Worm (Caenorhabditis elegans) whole organism, midembryonic: Measurements from ENCODE around the gene sams-4.

Experiments
- T22C8.4 ChIP-seq: fragments of 200-800 bp; sonication (Bioruptor generic); IDR thresholded peaks from 2 replicates; pipeline ENCODE4 v1.3.6; 2022; ENCODE audit warnings: missing genetic modification characterization, missing compliant biosample characterization
- cog-1 ChIP-seq: sonication (generic microtip); optimal IDR thresholded peaks from 2 replicates; lab custom pipeline; 2016; ENCODE audit warnings: missing genetic modification characterization, missing compliant biosample characterization
- flt-1 ChIP-seq: fragments of 200-800 bp; sonication (Bioruptor generic); IDR thresholded peaks from 2 replicates; pipeline ENCODE4 v1.3.6; 2022; ENCODE audit warnings: missing genetic modification characterization, missing compliant biosample characterization
- klf-2 ChIP-seq: fragments of 200-800 bp; sonication (Bioruptor generic); conservative IDR thresholded peaks from 2 replicates; pipeline ENCODE4 v1.3.6; 2022; ENCODE audit warnings: missing genetic modification reagents, missing genetic modification characterization, missing compliant biosample characterization
- med-1 ChIP-seq: sonication (generic microtip); optimal IDR thresholded peaks from 2 replicates; lab custom pipeline; 2017; ENCODE audit warnings: missing genetic modification characterization, mild to moderate bottlenecking, missing compliant biosample characterization, antibody characterized with exemption, missing genetic modification reagents; ENCODE audit not compliant: insufficient read depth
- tab-1 ChIP-seq: fragments of 200-800 bp; sonication (Bioruptor generic); IDR thresholded peaks from 2 replicates; pipeline ENCODE4 v1.3.6; 2022; ENCODE audit warnings: missing genetic modification characterization, missing compliant biosample characterization
- ztf-29 ChIP-seq: fragments of 200-800 bp; sonication (Bioruptor generic); IDR thresholded peaks from 2 replicates; pipeline ENCODE4 v1.3.6; 2022; ENCODE audit warnings: missing genetic modification reagents, missing genetic modification characterization, missing compliant biosample characterization

ce11 chrIV:5847986-5848707, 2.0 kb upstream of the sams-4 start, which contains the start of gene sams-3:
- TF ChIP-seq tab-1 (no peak), flt-1 (no peak), T22C8.4 (GFP tag; lab: Robert Waterston, UW) (no peak), med-1 (no peak), ztf-29 (GFP tag; lab: Robert Waterston, UW) (no peak), klf-2 (GFP tag; lab: Robert Waterston, UW) (no peak), cog-1 (tag; lab: Kevin White, UChicago) (no peak)
